Fruit fly (Drosophila melanogaster): ENCODE results near the gene daed.

daed gene

DNA sequence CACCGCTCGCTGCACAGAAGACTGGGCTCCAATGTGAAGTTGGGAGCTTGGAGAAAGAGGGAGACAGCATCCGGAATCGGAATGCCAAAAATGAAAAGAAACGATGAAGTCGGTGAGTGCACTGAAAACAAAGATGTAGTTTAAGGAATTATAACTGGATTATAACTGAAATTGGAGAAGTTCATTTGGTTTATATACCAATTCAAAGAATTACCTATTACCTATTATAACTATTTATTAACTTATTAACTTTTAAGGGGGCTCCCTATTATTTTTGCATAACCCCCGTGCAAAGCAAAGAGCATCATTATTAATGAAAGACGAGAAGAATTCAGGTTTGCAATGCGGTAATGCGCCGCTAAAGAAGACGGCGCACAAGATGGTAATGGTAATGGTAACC lies 31.5 kb downstream of the daed start (continued):
- TF ChIP-seq CG6276 (GFP tag; optimal IDR thresholded peaks at IDR 0.05) (peak; percentile 56), Met (GFP tag; optimal IDR thresholded peaks at IDR 0.05) (peak; percentile 50), CG4318 (GFP tag; optimal IDR thresholded peaks at IDR 0.05) (peak; percentile 2), CG3919 (GFP tag; optimal IDR thresholded peaks at IDR 0.05) (peak; percentile 60), CG8632 (GFP tag; optimal IDR thresholded peaks at IDR 0.05) (peak; percentile 26), ss (GFP tag; optimal IDR thresholded peaks at IDR 0.05) (peak in 1 of 2 experiments; percentile 7), Lpt (GFP tag; optimal IDR thresholded peaks at IDR 0.05) (no peak), esn (GFP tag; optimal IDR thresholded peaks at IDR 0.05) (peak; percentile 56), CG6792 (GFP tag; optimal IDR thresholded peaks at IDR 0.05) (peak; percentile 52), OdsH (GFP tag; optimal IDR thresholded peaks at IDR 0.05) (peak; percentile 61), dsx (GFP tag; optimal IDR thresholded peaks at IDR 0.05; ENCODE audit: poor library complexity, severe bottlenecking) (no peak), Hr4 (GFP tag; optimal IDR thresholded peaks at IDR 0.05) (no peak), Sox14 (GFP tag; optimal IDR thresholded peaks at IDR 0.05) (peak; percentile 9), CG6854 (GFP tag; optimal IDR thresholded peaks at IDR 0.05) (no peak), fkh (GFP tag; optimal IDR thresholded peaks at IDR 0.05) (no peak)

DNA sequence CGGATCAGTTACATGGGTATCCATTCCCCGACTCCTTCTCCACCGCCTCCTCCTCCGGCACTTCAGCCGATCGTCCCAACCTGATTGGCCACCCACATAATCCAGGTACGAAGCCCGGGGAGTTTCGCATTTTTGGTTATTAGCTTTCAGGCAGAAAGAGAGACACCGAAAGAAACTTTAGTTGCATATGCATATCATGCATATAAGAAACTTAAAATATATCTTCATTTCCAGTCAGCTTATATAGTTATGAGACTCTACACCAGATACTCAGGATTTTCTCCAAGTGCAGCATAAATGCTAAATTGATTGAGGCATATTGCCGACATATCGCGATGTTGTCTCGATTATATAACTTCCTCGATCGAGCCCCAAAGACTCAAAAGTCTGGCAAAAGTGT lies 32.0 kb downstream of the daed start:
- peak; percentile 72 for TF ChIP-seq eg (GFP tag; IDR thresholded peaks at IDR 0.05)
- TF ChIP-seq Ets21C (GFP tag; optimal IDR thresholded peaks at IDR 0.05) = peak; percentile 4
- no peak for TF ChIP-seq CG6792 (GFP tag; optimal IDR thresholded peaks at IDR 0.05)
- TF ChIP-seq CG15336 (GFP tag; IDR thresholded peaks at IDR 0.05) = peak; percentile 59
- peak; percentile 34 for TF ChIP-seq Hr39 (GFP tag; optimal IDR thresholded peaks at IDR 0.05)
- peak; percentile 22 for TF ChIP-seq CG31627 (GFP tag; optimal IDR thresholded peaks at IDR 0.05)
- peak; percentile 25 for TF ChIP-seq Hr38 (GFP tag; optimal IDR thresholded peaks at IDR 0.05)
- TF ChIP-seq pdm3 (GFP tag; optimal IDR thresholded peaks at IDR 0.05) = peak; percentile 42
- TF ChIP-seq Sox102F (GFP tag; optimal IDR thresholded peaks at IDR 0.05) = peak; percentile 11
- peak; percentile 50; the same call in 1 of the 2 replicates for TF ChIP-seq CG11294 (GFP tag; IDR thresholded peaks at IDR 0.05)
- no peak for TF ChIP-seq CG3032 (tag; optimal IDR thresholded peaks at IDR 0.05)
- TF ChIP-seq CG4318 (GFP tag; optimal IDR thresholded peaks at IDR 0.05) = peak; percentile 41
- no peak for TF ChIP-seq CG16779 (tag; optimal IDR thresholded peaks at IDR 0.05)
- TF ChIP-seq vri (GFP tag; optimal IDR thresholded peaks at IDR 0.05) = no peak
- 0 out of 3 replicates have a peak, but pooled peaks have one; percentile 19 for TF ChIP-seq CG6163 (GFP tag; IDR thresholded peaks at IDR 0.05)
- TF ChIP-seq CG8119 (GFP tag; IDR thresholded peaks at IDR 0.05) = peak; percentile 28; the same call in 1 of the 3 replicates
- peak; percentile 32 for TF ChIP-seq Hr4 (GFP tag; optimal IDR thresholded peaks at IDR 0.05)
- TF ChIP-seq Eip78C (GFP tag) = peak; percentile 64
- peak; percentile 30 for TF ChIP-seq CG6276 (GFP tag; optimal IDR thresholded peaks at IDR 0.05)
- TF ChIP-seq Eip75B (GFP tag; optimal IDR thresholded peaks at IDR 0.05) = no peak
- no peak for TF ChIP-seq CG9139 (GFP tag; optimal IDR thresholded peaks at IDR 0.05)
- TF ChIP-seq achi (GFP tag; optimal IDR thresholded peaks at IDR 0.05) = no peak
- TF ChIP-seq esn (GFP tag; optimal IDR thresholded peaks at IDR 0.05) = no peak

DNA sequence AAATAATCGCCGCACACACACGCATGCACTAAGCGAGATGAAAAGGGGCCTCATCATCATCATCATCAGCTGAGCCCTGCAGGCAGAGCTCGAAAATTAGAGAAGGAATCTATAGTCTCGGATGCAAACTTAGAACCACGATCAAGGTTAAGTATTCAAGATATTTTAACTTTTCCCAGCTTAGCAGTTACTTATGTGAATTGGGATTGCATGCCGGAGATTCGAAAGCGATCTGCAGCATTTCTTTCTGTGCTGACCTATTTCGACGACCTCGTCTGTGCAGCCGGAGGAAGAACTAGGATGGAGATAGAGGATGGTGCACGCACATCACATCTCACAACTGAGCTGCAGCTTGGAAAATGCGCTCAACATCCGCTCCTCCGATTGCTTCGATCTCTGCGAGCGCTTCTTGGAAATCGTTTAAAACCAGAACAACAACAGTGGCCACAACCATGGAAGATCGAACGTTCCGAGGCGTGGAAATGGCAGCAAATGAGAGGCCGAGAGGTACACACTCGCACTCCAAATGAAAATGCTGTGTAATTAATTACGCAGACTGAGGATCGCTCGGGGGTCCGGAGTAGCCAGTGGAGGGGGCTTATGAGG lies 33.3 kb downstream of the daed start:
- peak; percentile 84 for TF ChIP-seq spab (GFP tag; optimal IDR thresholded peaks at IDR 0.05)
- no peak for TF ChIP-seq CG4318 (GFP tag; optimal IDR thresholded peaks at IDR 0.05)
- TF ChIP-seq CG1621 (tag; optimal IDR thresholded peaks at IDR 0.05) = peak; percentile 83
- peak; percentile 80 for TF ChIP-seq CG10669 (GFP tag; optimal IDR thresholded peaks at IDR 0.05)
- TF ChIP-seq Met (GFP tag; optimal IDR thresholded peaks at IDR 0.05) = no peak
- peak; percentile 86 for TF ChIP-seq Eip78C (GFP tag)
- TF ChIP-seq CG31627 (GFP tag; optimal IDR thresholded peaks at IDR 0.05) = no peak
- TF ChIP-seq fkh (GFP tag; optimal IDR thresholded peaks at IDR 0.05) = no peak
- TF ChIP-seq CG8632 (GFP tag; optimal IDR thresholded peaks at IDR 0.05) = peak; percentile 32
- TF ChIP-seq CG15336 (GFP tag; IDR thresholded peaks at IDR 0.05) = peak; percentile 66
- TF ChIP-seq CG16779 (tag; optimal IDR thresholded peaks at IDR 0.05) = peak; percentile 64
- no peak for TF ChIP-seq cyc (GFP tag; optimal IDR thresholded peaks at IDR 0.05)
- TF ChIP-seq svp (GFP tag) = no peak
- TF ChIP-seq Lpt (GFP tag; optimal IDR thresholded peaks at IDR 0.05) = peak; percentile 16
- no peak for TF ChIP-seq CG6854 (GFP tag; optimal IDR thresholded peaks at IDR 0.05)
- TF ChIP-seq Hr38 (GFP tag; optimal IDR thresholded peaks at IDR 0.05) = no peak
- TF ChIP-seq Sox14 (GFP tag; optimal IDR thresholded peaks at IDR 0.05) = peak; percentile 80
- peak; percentile 61 to 86 for TF ChIP-seq ss (GFP tag; optimal IDR thresholded peaks at IDR 0.05)
- TF ChIP-seq eg (GFP tag; IDR thresholded peaks at IDR 0.05) = peak; percentile 48; the same call in 2 of the 3 replicates
- peak; percentile 76 for TF ChIP-seq dsx (GFP tag; optimal IDR thresholded peaks at IDR 0.05; ENCODE audit: poor library complexity, severe bottlenecking)
- TF ChIP-seq CG9139 (GFP tag; optimal IDR thresholded peaks at IDR 0.05) = no peak
- no peak for TF ChIP-seq vri (GFP tag; optimal IDR thresholded peaks at IDR 0.05)
- TF ChIP-seq achi (GFP tag; optimal IDR thresholded peaks at IDR 0.05) = peak; percentile 68
- TF ChIP-seq salr (GFP tag; optimal IDR thresholded peaks at IDR 0.05) = peak; percentile 61 to 76
- TF ChIP-seq Hr39 (GFP tag; optimal IDR thresholded peaks at IDR 0.05) = no peak
- TF ChIP-seq CG34406 (GFP tag; optimal IDR thresholded peaks at IDR 0.05) = peak; percentile 0
- no peak for TF ChIP-seq CG8319 (GFP tag; optimal IDR thresholded peaks at IDR 0.05)
- TF ChIP-seq Smox (GFP tag; optimal IDR thresholded peaks at IDR 0.05) = no peak
- peak; percentile 82 for TF ChIP-seq Ets96B (tag; optimal IDR thresholded peaks at IDR 0.05)
- TF ChIP-seq CG6276 (GFP tag; optimal IDR thresholded peaks at IDR 0.05) = peak; percentile 31
- TF ChIP-seq pdm3 (GFP tag; optimal IDR thresholded peaks at IDR 0.05) = peak; percentile 58
